Fruit fly (Drosophila melanogaster): ENCODE data around the gene sloth1.

The sloth1 gene

DNA sequence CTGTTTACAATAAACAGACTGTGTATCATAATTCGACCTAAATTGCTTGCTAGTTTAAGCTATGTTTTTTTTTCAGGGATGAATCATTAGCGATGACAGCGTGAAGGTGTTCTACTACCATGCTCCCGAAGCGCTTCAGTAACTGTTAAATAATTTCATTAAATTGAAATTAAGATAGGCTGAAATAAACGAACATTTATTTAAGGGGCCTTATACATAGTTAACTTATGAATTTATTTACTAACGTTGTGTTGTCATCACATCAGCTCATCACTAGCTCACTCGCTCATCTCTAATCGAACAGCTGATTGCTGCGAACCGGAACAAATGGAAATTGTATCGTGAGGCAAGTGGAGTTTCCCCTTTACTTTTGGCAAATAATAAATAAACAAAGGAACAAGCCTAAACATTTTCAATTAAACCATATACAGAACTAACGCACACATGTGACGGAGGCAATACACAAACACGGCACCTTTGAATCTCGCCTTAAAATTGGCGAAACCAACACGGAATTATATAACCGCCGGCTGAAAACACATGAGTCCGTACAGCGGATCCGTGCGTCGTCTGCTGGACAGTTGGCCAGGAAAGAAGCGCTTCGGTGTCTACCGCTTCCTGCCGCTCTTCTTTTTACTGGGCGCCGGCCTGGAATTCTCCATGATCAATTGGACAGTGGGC lies at the start of gene sloth1, which contains the start of the genes cm and sloth2:
TSS of gene sloth1 (plus strand) at position 295 of the 681 bp plus-strand sequence.
TSS of gene cm (minus strand) at position 83 of the 681 bp plus-strand sequence.
TSS of gene sloth2 (plus strand) at position 295 of the 681 bp plus-strand sequence.
- peak; percentile 80 for TF ChIP-seq Sox15 (GFP tag; optimal IDR thresholded peaks at IDR 0.05)
- peak; percentile 79 for TF ChIP-seq CG8119 (GFP tag; IDR thresholded peaks at IDR 0.05)
- peak; percentile 51 for TF ChIP-seq CG9139 (GFP tag; optimal IDR thresholded peaks at IDR 0.05)
- TF ChIP-seq CG11762 (GFP tag; optimal IDR thresholded peaks at IDR 0.05; ENCODE audit: insufficient read depth): peak; percentile 34
- peak; percentile 55; the same call in 1 of the 2 replicates for TF ChIP-seq Gug (GFP tag; IDR thresholded peaks at IDR 0.05)
- TF ChIP-seq CG8319 (GFP tag; optimal IDR thresholded peaks at IDR 0.05): peak; percentile 63
- TF ChIP-seq cyc (GFP tag; optimal IDR thresholded peaks at IDR 0.05): peak; percentile 87
- TF ChIP-seq CG1621 (tag; optimal IDR thresholded peaks at IDR 0.05): peak; percentile 78
- TF ChIP-seq CG16779 (tag; optimal IDR thresholded peaks at IDR 0.05): no peak
- TF ChIP-seq vri (GFP tag; optimal IDR thresholded peaks at IDR 0.05): peak; percentile 87
- TF ChIP-seq CG3919 (GFP tag; optimal IDR thresholded peaks at IDR 0.05): peak; percentile 84
- peak; percentile 72 for TF ChIP-seq Ets96B (tag; optimal IDR thresholded peaks at IDR 0.05)
- peak; percentile 84 for TF ChIP-seq CG8632 (GFP tag; optimal IDR thresholded peaks at IDR 0.05)
- peak; percentile 85 for TF ChIP-seq achi (GFP tag; optimal IDR thresholded peaks at IDR 0.05)
- TF ChIP-seq fd59A (GFP tag; optimal IDR thresholded peaks at IDR 0.05): peak; percentile 66
- peak; percentile 85 for TF ChIP-seq Sox102F (GFP tag; optimal IDR thresholded peaks at IDR 0.05)
- peak; percentile 96 for TF ChIP-seq CG3032 (tag; optimal IDR thresholded peaks at IDR 0.05)
- TF ChIP-seq esn (GFP tag; optimal IDR thresholded peaks at IDR 0.05): peak; percentile 93
- peak; percentile 85 for TF ChIP-seq Eip75B (GFP tag; optimal IDR thresholded peaks at IDR 0.05)
- peak; percentile 87 for TF ChIP-seq topi (GFP tag; optimal IDR thresholded peaks at IDR 0.05)
- TF ChIP-seq Hr38 (GFP tag; optimal IDR thresholded peaks at IDR 0.05): peak; percentile 48
- TF ChIP-seq fkh (GFP tag; optimal IDR thresholded peaks at IDR 0.05): peak; percentile 62
- peak; percentile 92 for TF ChIP-seq pdm3 (GFP tag; optimal IDR thresholded peaks at IDR 0.05)
- TF ChIP-seq CG6792 (GFP tag; optimal IDR thresholded peaks at IDR 0.05): peak; percentile 84
- peak; percentile 95 for TF ChIP-seq Eip78C (GFP tag)
- TF ChIP-seq dac (GFP tag; optimal IDR thresholded peaks at IDR 0.05): peak; percentile 76
- TF ChIP-seq OdsH (GFP tag; optimal IDR thresholded peaks at IDR 0.05): peak; percentile 91
- TF ChIP-seq CG32006 (GFP tag; optimal IDR thresholded peaks at IDR 0.05): peak; percentile 78
- TF ChIP-seq CG10631 (GFP tag; optimal IDR thresholded peaks at IDR 0.05): peak; percentile 90
- TF ChIP-seq acj6 (GFP tag; optimal IDR thresholded peaks at IDR 0.05): peak; percentile 91
- TF ChIP-seq CG7368 (GFP tag; optimal IDR thresholded peaks at IDR 0.05): peak; percentile 68
- peak; percentile 59 for TF ChIP-seq CG4318 (GFP tag; optimal IDR thresholded peaks at IDR 0.05)
- peak; percentile 30 for TF ChIP-seq CG6854 (GFP tag; optimal IDR thresholded peaks at IDR 0.05)
- TF ChIP-seq CG6808 (GFP tag; optimal IDR thresholded peaks at IDR 0.05): peak; percentile 72
- peak; percentile 62; the same call in 1 of the 2 replicates for TF ChIP-seq CG11294 (GFP tag; IDR thresholded peaks at IDR 0.05)
- TF ChIP-seq Sox14 (GFP tag; optimal IDR thresholded peaks at IDR 0.05): peak; percentile 90
- peak; percentile 50 for TF ChIP-seq spab (GFP tag; optimal IDR thresholded peaks at IDR 0.05)
- peak; percentile 80 for TF ChIP-seq Eip93F (GFP tag; optimal IDR thresholded peaks at IDR 0.05)
- TF ChIP-seq dsx (GFP tag; optimal IDR thresholded peaks at IDR 0.05; ENCODE audit: poor library complexity, severe bottlenecking): peak; percentile 74
- TF ChIP-seq Smox (GFP tag; optimal IDR thresholded peaks at IDR 0.05): peak; percentile 91
- peak; percentile 88 for TF ChIP-seq Met (GFP tag; optimal IDR thresholded peaks at IDR 0.05)
- TF ChIP-seq ss (GFP tag; optimal IDR thresholded peaks at IDR 0.05): peak; percentile 70 to 80
- peak; percentile 87 for TF ChIP-seq Ets21C (GFP tag; optimal IDR thresholded peaks at IDR 0.05)
- TF ChIP-seq CG6276 (GFP tag; optimal IDR thresholded peaks at IDR 0.05): peak; percentile 50
- peak; percentile 93 for TF ChIP-seq CG31627 (GFP tag; optimal IDR thresholded peaks at IDR 0.05)
- TF ChIP-seq net (GFP tag; optimal IDR thresholded peaks at IDR 0.05): peak; percentile 84
- peak; percentile 80 for TF ChIP-seq Hr4 (GFP tag; optimal IDR thresholded peaks at IDR 0.05)
- peak; percentile 84 for TF ChIP-seq CG34406 (GFP tag; optimal IDR thresholded peaks at IDR 0.05)
- TF ChIP-seq CG6163 (GFP tag; IDR thresholded peaks at IDR 0.05): peak; percentile 87
- peak; percentile 97 for TF ChIP-seq svp (GFP tag)
- peak; percentile 74 for TF ChIP-seq Lpt (GFP tag; optimal IDR thresholded peaks at IDR 0.05)
